Fruit fly (Drosophila melanogaster) whole organism, embryonic: ENCODE measurements around the gene CG7987.

Experiments used
- Bteb2 ChIP-seq: fragments of 200-800 bp; sonication (Bioruptor generic); optimal IDR thresholded peaks from 2 replicates; lab custom pipeline; 2016; ENCODE audit warnings: missing biosample characterization, missing genetic modification characterization
- CG10147 ChIP-seq: fragments of 200-800 bp; sonication (Bioruptor generic); optimal IDR thresholded peaks from 2 replicates; lab custom pipeline; 2019; ENCODE audit warnings: missing biosample characterization, mild to moderate bottlenecking, missing genetic modification characterization, moderate library complexity
- CG10959 ChIP-seq: fragments of 200-800 bp; sonication (Bioruptor generic); IDR thresholded peaks from 2 replicates; pipeline ENCODE4 v1.3.6; 2022; ENCODE audit warnings: missing biosample characterization, missing genetic modification characterization
- CG12071 ChIP-seq: fragments of 200-800 bp; sonication (Bioruptor generic); optimal IDR thresholded peaks from 3 replicates; lab custom pipeline; 2018; ENCODE audit warnings: missing biosample characterization, mild to moderate bottlenecking, missing genetic modification characterization
- CG1602 ChIP-seq: fragments of 200-800 bp; sonication (Bioruptor generic); optimal IDR thresholded peaks from 3 replicates; lab custom pipeline; 2016; ENCODE audit warnings: missing biosample characterization, missing genetic modification characterization
- CG17328 ChIP-seq: fragments of 200-800 bp; sonication (Bioruptor generic); IDR thresholded peaks from 2 replicates; pipeline ENCODE4 v1.3.6; 2022; ENCODE audit warnings: missing biosample characterization, missing genetic modification characterization
- CG1832 ChIP-seq: fragments of 200-800 bp; sonication (Bioruptor generic); optimal IDR thresholded peaks from 2 replicates; lab custom pipeline; 2017; ENCODE audit warnings: missing biosample characterization, mild to moderate bottlenecking, missing genetic modification characterization, inconsistent platforms
- CG2116 ChIP-seq: fragments of 200-800 bp; sonication (Bioruptor generic); optimal IDR thresholded peaks from 3 replicates; lab custom pipeline; 2018; ENCODE audit warnings: missing biosample characterization, mild to moderate bottlenecking, missing genetic modification characterization
- CG2712 ChIP-seq: fragments of 200-800 bp; optimal IDR thresholded peaks from 3 replicates; lab custom pipeline; 2019; ENCODE audit warnings: missing biosample characterization, mild to moderate bottlenecking, missing genetic modification characterization, moderate library complexity
- CG31388 ChIP-seq: fragments of 200-800 bp; sonication (Bioruptor generic); optimal IDR thresholded peaks from 2 replicates; lab custom pipeline; 2016; ENCODE audit warnings: missing biosample characterization, missing genetic modification characterization
- CG3847 ChIP-seq: fragments of 200-800 bp; sonication (Bioruptor generic); IDR thresholded peaks from 2 replicates; pipeline ENCODE4 v1.3.6; 2022; ENCODE audit warnings: missing biosample characterization, missing genetic modification characterization
- CG4328 ChIP-seq: fragments of 200-800 bp; sonication (Bioruptor generic); optimal IDR thresholded peaks from 3 replicates; lab custom pipeline; 2017; ENCODE audit warnings: missing biosample characterization, missing genetic modification reagents, missing genetic modification characterization
- CG7372 ChIP-seq: fragments of 200-800 bp; sonication (Bioruptor generic); IDR thresholded peaks from 2 replicates; pipeline ENCODE4 v1.3.6; 2022; ENCODE audit warnings: missing biosample characterization, missing genetic modification characterization
- CG7786 ChIP-seq: fragments of 200-800 bp; sonication (Bioruptor generic); optimal IDR thresholded peaks from 2 replicates; lab custom pipeline; 2016; ENCODE audit warnings: missing biosample characterization, missing genetic modification characterization
- CG8089 ChIP-seq: fragments of 200-800 bp; sonication (Bioruptor generic); optimal IDR thresholded peaks from 3 replicates; lab custom pipeline; 2016; ENCODE audit warnings: missing biosample characterization, missing genetic modification characterization
- CG8478 ChIP-seq: fragments of >200 bp; optimal IDR thresholded peaks from 2 replicates; lab custom pipeline; 2018
- CG9215 ChIP-seq: fragments of 200-800 bp; sonication (Bioruptor generic); IDR thresholded peaks from 2 replicates; pipeline ENCODE4 v1.3.6; 2022; ENCODE audit warnings: missing biosample characterization, missing genetic modification characterization
- CG9932 ChIP-seq: fragments of 200-800 bp; sonication (Bioruptor generic); IDR thresholded peaks from 2 replicates; pipeline ENCODE4 v1.3.6; 2022; ENCODE audit warnings: missing biosample characterization, missing genetic modification characterization
- CrebB ChIP-seq: fragments of 200-800 bp; sonication (Bioruptor generic); optimal IDR thresholded peaks from 3 replicates; lab custom pipeline; 2018; ENCODE audit warnings: missing biosample characterization, mild to moderate bottlenecking, missing genetic modification characterization
- D ChIP-seq, 2 experiments: fragments of 200-800 bp in 1 of 2; fragments of >200 bp in 1 of 2; sonication (Bioruptor generic) in 1 of 2; optimal IDR thresholded peaks; 2 replicates in 1 of 2; 3 replicates in 1 of 2; lab custom pipeline; 2017; ENCODE audit warnings: mild to moderate bottlenecking in 1 of 2, missing biosample characterization in 1 of 2, missing genetic modification characterization in 1 of 2, missing genetic modification reagents in 1 of 2
- Dad ChIP-seq: fragments of 200-800 bp; sonication (Bioruptor generic); optimal IDR thresholded peaks from 3 replicates; lab custom pipeline; 2016; ENCODE audit warnings: missing biosample characterization, missing genetic modification characterization
- Dll ChIP-seq: fragments of 200-800 bp; sonication (Bioruptor generic); IDR thresholded peaks from 4 replicates; pipeline ENCODE4 v1.3.6; 2022; ENCODE audit warnings: missing biosample characterization, missing genetic modification characterization; ENCODE audit not compliant: partially characterized antibody
- Elba2 ChIP-seq: fragments of 200-800 bp; sonication (Bioruptor generic); optimal IDR thresholded peaks from 3 replicates; lab custom pipeline; 2016; ENCODE audit warnings: missing biosample characterization, missing genetic modification characterization
- Gsc ChIP-seq: fragments of 200-800 bp; sonication (Bioruptor generic); IDR thresholded peaks from 2 replicates; pipeline ENCODE4 v1.3.6; 2022; ENCODE audit warnings: missing biosample characterization, missing genetic modification characterization
- HmgD ChIP-seq: fragments of 200-800 bp; sonication (Bioruptor generic); optimal IDR thresholded peaks from 3 replicates; lab custom pipeline; 2016; ENCODE audit warnings: missing biosample characterization, missing genetic modification characterization
- Kr ChIP-seq: fragments of 200-800 bp; sonication (Bioruptor generic); optimal IDR thresholded peaks from 2 replicates; lab custom pipeline; 2017; ENCODE audit warnings: missing biosample characterization, mild to moderate bottlenecking, missing genetic modification characterization
- MBD-R2 ChIP-seq: fragments of 200-800 bp; sonication (Bioruptor generic); IDR thresholded peaks from 2 replicates; pipeline ENCODE4 v1.3.6; 2022; ENCODE audit warnings: missing biosample characterization, missing genetic modification characterization
- NC2β ChIP-seq: fragments of 200-800 bp; sonication (Bioruptor generic); optimal IDR thresholded peaks from 2 replicates; lab custom pipeline; 2016; ENCODE audit warnings: missing biosample characterization, missing genetic modification characterization
- al ChIP-seq: fragments of 200-800 bp; sonication (Bioruptor generic); IDR thresholded peaks from 2 replicates; pipeline ENCODE4 v1.3.6; 2022; ENCODE audit warnings: missing biosample characterization, missing genetic modification characterization
- cato ChIP-seq: fragments of 200-800 bp; sonication (Bioruptor generic); optimal IDR thresholded peaks from 2 replicates; lab custom pipeline; 2016; ENCODE audit warnings: missing biosample characterization, missing genetic modification characterization, borderline replicate concordance
- croc ChIP-seq: fragments of 200-800 bp; sonication (Bioruptor generic); conservative IDR thresholded peaks from 3 replicates; pipeline ENCODE4 v1.3.6; 2022; ENCODE audit warnings: missing biosample characterization, missing genetic modification characterization
- dimm ChIP-seq: fragments of 200-800 bp; sonication (Bioruptor generic); IDR thresholded peaks from 2 replicates; pipeline ENCODE4 v1.3.6; 2022; ENCODE audit warnings: missing biosample characterization, missing genetic modification characterization
- fd3F ChIP-seq: fragments of 200-800 bp; sonication (Bioruptor generic); optimal IDR thresholded peaks from 2 replicates; lab custom pipeline; 2018; ENCODE audit warnings: missing biosample characterization, mild to moderate bottlenecking, missing genetic modification characterization, moderate library complexity
- fru ChIP-seq: fragments of >200 bp; optimal IDR thresholded peaks from 2 replicates; lab custom pipeline; 2017
- gem ChIP-seq: fragments of 200-800 bp; sonication (Bioruptor generic); optimal IDR thresholded peaks from 2 replicates; lab custom pipeline; 2019; ENCODE audit warnings: missing biosample characterization, mild to moderate bottlenecking, missing genetic modification characterization, moderate library complexity
- lilli ChIP-seq: fragments of 200-800 bp; sonication (Bioruptor generic); optimal IDR thresholded peaks from 3 replicates; lab custom pipeline; 2016; ENCODE audit warnings: missing biosample characterization, missing genetic modification characterization
- lmd ChIP-seq: fragments of 200-800 bp; sonication (Bioruptor generic); IDR thresholded peaks from 2 replicates; pipeline ENCODE4 v1.3.6; 2022; ENCODE audit warnings: missing biosample characterization, missing genetic modification characterization
- mam ChIP-seq: fragments of 200-800 bp; sonication (Bioruptor generic); optimal IDR thresholded peaks from 3 replicates; lab custom pipeline; 2016; ENCODE audit warnings: missing biosample characterization, missing genetic modification characterization
- pita ChIP-seq: fragments of 200-800 bp; sonication (Bioruptor generic); optimal IDR thresholded peaks from 2 replicates; lab custom pipeline; 2017; ENCODE audit warnings: missing biosample characterization, mild to moderate bottlenecking, missing genetic modification characterization
- ranshi ChIP-seq: fragments of 200-800 bp; sonication (Bioruptor generic); IDR thresholded peaks from 2 replicates; pipeline ENCODE4 v1.3.6; 2022; ENCODE audit warnings: missing biosample characterization, missing genetic modification characterization
- sc ChIP-seq, 3 experiments: fragments of >200 bp in 2 of 3; fragments of 200-800 bp in 1 of 3; sonication (Bioruptor generic) in 1 of 3; optimal IDR thresholded peaks; 2 replicates in 2 of 3; 3 replicates in 1 of 3; lab custom pipeline; 2017; ENCODE audit warnings: mild to moderate bottlenecking in 1 of 3, missing biosample characterization in 1 of 3, missing genetic modification characterization in 1 of 3, missing genetic modification reagents in 1 of 3
- sob ChIP-seq: fragments of 200-800 bp; sonication (Bioruptor generic); IDR thresholded peaks from 2 replicates; pipeline ENCODE4 v1.3.6; 2022; ENCODE audit warnings: missing biosample characterization, missing genetic modification characterization
- ssp ChIP-seq: fragments of 200-800 bp; sonication (Bioruptor generic); IDR thresholded peaks from 2 replicates; pipeline ENCODE4 v1.3.6; 2022; ENCODE audit warnings: missing biosample characterization, missing genetic modification characterization
- tio ChIP-seq: fragments of 200-800 bp; sonication (Bioruptor generic); optimal IDR thresholded peaks from 2 replicates; lab custom pipeline; 2017; ENCODE audit warnings: missing biosample characterization, missing genetic modification characterization, inconsistent platforms
- toy ChIP-seq: fragments of 200-800 bp; sonication (Bioruptor generic); IDR thresholded peaks from 2 replicates; pipeline ENCODE4 v1.3.6; 2022; ENCODE audit warnings: missing biosample characterization, missing genetic modification characterization
- unpg ChIP-seq: fragments of 200-800 bp; sonication (Bioruptor generic); optimal IDR thresholded peaks from 3 replicates; lab custom pipeline; 2018; ENCODE audit warnings: missing biosample characterization, mild to moderate bottlenecking, missing genetic modification characterization, moderate library complexity
- usp ChIP-seq: fragments of >200 bp; optimal IDR thresholded peaks from 2 replicates; lab custom pipeline; 2017; ENCODE audit warnings: missing biosample characterization, missing genetic modification characterization
- wdn ChIP-seq: fragments of 200-800 bp; sonication (Bioruptor generic); IDR thresholded peaks from 2 replicates; pipeline ENCODE4 v1.3.6; 2022; ENCODE audit warnings: missing biosample characterization, missing genetic modification characterization
- wor ChIP-seq: fragments of 200-800 bp; sonication (Bioruptor generic); IDR thresholded peaks from 2 replicates; pipeline ENCODE4 v1.3.6; 2022; ENCODE audit warnings: missing biosample characterization, missing genetic modification characterization
- zen2 ChIP-seq: fragments of 200-800 bp; sonication (Bioruptor generic); IDR thresholded peaks from 3 replicates; pipeline ENCODE4 v1.3.6; 2022; ENCODE audit warnings: missing biosample characterization, missing genetic modification characterization; ENCODE audit not compliant: partially characterized antibody

The CG7987 gene

DNA sequence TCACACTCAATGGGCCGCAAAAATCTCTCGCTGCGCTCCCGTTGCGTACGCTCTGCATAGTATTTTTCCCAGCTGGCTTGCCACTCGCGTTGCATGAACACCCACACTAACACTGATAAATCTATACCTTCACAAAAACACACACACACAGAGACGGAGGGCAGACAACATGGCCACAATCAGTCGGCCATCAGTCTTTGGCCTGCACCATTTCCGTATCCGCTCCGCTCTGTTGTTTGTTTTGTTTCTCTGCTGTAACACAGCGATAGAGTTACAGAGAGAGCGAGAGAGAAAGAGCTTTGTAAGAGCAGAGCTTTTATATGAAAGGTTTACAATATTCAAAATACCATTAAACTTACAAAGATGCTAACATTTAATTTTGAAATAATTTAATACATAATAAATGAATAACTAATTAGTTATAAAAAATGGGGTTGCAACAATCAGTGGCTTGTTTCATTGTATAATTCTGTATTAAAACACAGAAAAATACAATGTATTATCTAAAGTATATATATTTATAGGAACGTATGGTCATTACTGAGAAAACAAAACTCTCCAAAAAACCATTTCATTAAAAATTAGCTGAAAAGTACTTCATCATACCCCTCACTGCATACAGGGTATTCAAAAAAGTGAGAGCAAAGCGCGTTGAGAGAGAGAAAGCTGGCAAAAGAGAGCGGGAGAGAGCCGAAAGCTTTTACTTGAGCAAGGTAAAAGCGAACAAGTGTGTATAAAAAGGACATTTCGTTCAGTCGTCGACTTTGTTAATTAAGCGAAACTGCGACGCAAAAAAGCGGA is 33.4 kb upstream of the CG7987 start, which contains the start of gene CG14853 (continued):
- no peak for TF ChIP-seq Gsc
- peak; percentile 69 for TF ChIP-seq CG3847 (GFP tag; lab: Robert Waterston, UW)
- TF ChIP-seq MBD-R2 (GFP tag; lab: Robert Waterston, UW), result no peak
- TF ChIP-seq CG1832 (GFP tag; lab: Kevin White, UChicago), result no peak
- peak; percentile 42 for TF ChIP-seq al (GFP tag; lab: Robert Waterston, UW)
- peak; percentile 82 for TF ChIP-seq CG17328 (GFP tag; lab: Robert Waterston, UW)
- peak; percentile 65 for TF ChIP-seq unpg
- TF ChIP-seq usp (GFP tag; lab: Kevin White, UChicago), result no peak
- TF ChIP-seq tio, result peak; percentile 79
- TF ChIP-seq CG10959 (GFP tag; lab: Robert Waterston, UW), result no peak
- TF ChIP-seq Bteb2 (GFP tag; lab: Kevin White, UChicago), result no peak
- no peak for TF ChIP-seq HmgD
- peak; percentile 14 for TF ChIP-seq CrebB
- TF ChIP-seq gem (tag; lab: Kevin White, UChicago), result peak; percentile 89
- no peak for TF ChIP-seq Kr (GFP tag; lab: Kevin White, UChicago)
- peak; percentile 92 for TF ChIP-seq CG2712 (tag; lab: Kevin White, UChicago)
- peak; percentile 66 for TF ChIP-seq croc (GFP tag; lab: Robert Waterston, UW)
- TF ChIP-seq mam, result peak; percentile 39
- TF ChIP-seq Dll (GFP tag; lab: Robert Waterston, UW), result no peak
- TF ChIP-seq sc (optimal IDR thresholded peaks at IDR 0.05; lab: Kevin White, UChicago), result no peak
- peak; percentile 74 for TF ChIP-seq sc (GFP tag; optimal IDR thresholded peaks at IDR 0.05; lab: Kevin White, UChicago)
- TF ChIP-seq lilli (GFP tag; lab: Kevin White, UChicago), result peak; percentile 70
- peak; percentile 63 for TF ChIP-seq ssp (GFP tag; lab: Robert Waterston, UW)
- peak; percentile 62 for TF ChIP-seq CG4328 (GFP tag; lab: Kevin White, UChicago)
- peak; percentile 60 for TF ChIP-seq cato
- TF ChIP-seq pita (GFP tag; lab: Kevin White, UChicago), result no peak
- TF ChIP-seq NC2β (GFP tag; lab: Kevin White, UChicago), result no peak
- no peak for TF ChIP-seq D (optimal IDR thresholded peaks at IDR 0.05; lab: Kevin White, UChicago)
- peak; percentile 52 for TF ChIP-seq D (GFP tag; optimal IDR thresholded peaks at IDR 0.05; lab: Kevin White, UChicago)
- peak; percentile 66 for TF ChIP-seq sob
- TF ChIP-seq fd3F (GFP tag; lab: Kevin White, UChicago), result peak; percentile 81
- 0 out of 2 replicates have a peak, but pooled peaks have one; percentile 5 for TF ChIP-seq wdn (GFP tag; lab: Robert Waterston, UW)
- no peak for TF ChIP-seq CG8478 (lab: Kevin White, UChicago)
- TF ChIP-seq Elba2 (GFP tag; lab: Kevin White, UChicago), result no peak
- peak; percentile 67 for TF ChIP-seq CG7372 (GFP tag; lab: Robert Waterston, UW)
- TF ChIP-seq Dad, result no peak
- no peak for TF ChIP-seq CG7786
- peak; percentile 17; the same call in 1 of the 2 replicates for TF ChIP-seq dimm (GFP tag; lab: Robert Waterston, UW)
- peak; percentile 81 for TF ChIP-seq wor (GFP tag; lab: Robert Waterston, UW)
- TF ChIP-seq CG10147 (GFP tag; lab: Kevin White, UChicago), result no peak
- no peak for TF ChIP-seq toy
- peak; percentile 74 for TF ChIP-seq ranshi (GFP tag; lab: Robert Waterston, UW)
- TF ChIP-seq fru (lab: Kevin White, UChicago), result no peak
- peak; percentile 53 for TF ChIP-seq CG2116 (GFP tag; lab: Kevin White, UChicago)
- peak; percentile 81 for TF ChIP-seq CG1602 (GFP tag; lab: Kevin White, UChicago)
- peak; percentile 56 for TF ChIP-seq CG8089
- TF ChIP-seq lmd (GFP tag; lab: Robert Waterston, UW), result peak; percentile 78
- TF ChIP-seq CG9932, result peak; percentile 70
- TF ChIP-seq zen2 (GFP tag; lab: Robert Waterston, UW), result no peak
- peak; percentile 88 for TF ChIP-seq CG12071 (GFP tag; lab: Kevin White, UChicago)
- no peak for TF ChIP-seq CG31388 (GFP tag; lab: Kevin White, UChicago)
- peak; percentile 47 for TF ChIP-seq CG9215 (GFP tag; lab: Robert Waterston, UW)
